Worm (Caenorhabditis elegans) whole organism, L3 larva: Measurements from ENCODE around the gene htas-1.

Experiments used
- ZK546.5 ChIP-seq: sonication (generic microtip); optimal IDR thresholded peaks from 2 replicates; lab custom pipeline; 2017; ENCODE audit warnings: missing biosample characterization, missing genetic modification characterization
- aly-2 ChIP-seq: fragments of 150-350 bp; optimal IDR thresholded peaks from 2 replicates; lab custom pipeline; 2014; ENCODE audit warnings: missing biosample characterization, missing genetic modification characterization
- daf-12 ChIP-seq: fragments of 150-350 bp; optimal IDR thresholded peaks from 2 replicates; lab custom pipeline; 2014; ENCODE audit warnings: missing biosample characterization, missing genetic modification reagents, missing genetic modification characterization
- egl-27 ChIP-seq: sonication (generic microtip); optimal IDR thresholded peaks from 4 replicates; lab custom pipeline; 2017; ENCODE audit warnings: missing biosample characterization, missing genetic modification reagents, missing genetic modification characterization
- elt-1 ChIP-seq: fragments of 150-350 bp; optimal IDR thresholded peaks from 2 replicates; lab custom pipeline; 2014; ENCODE audit warnings: missing biosample characterization, missing genetic modification characterization
- eor-1 ChIP-seq, 2 experiments: fragments of 150-350 bp; optimal IDR thresholded peaks; 2 replicates each; lab custom pipeline; 2014 to 2018; ENCODE audit warnings: missing biosample characterization in 2 of 2, missing genetic modification characterization in 2 of 2
- fkh-10 ChIP-seq: sonication (generic microtip); optimal IDR thresholded peaks from 2 replicates; lab custom pipeline; 2017; ENCODE audit warnings: missing biosample characterization, missing genetic modification reagents, missing genetic modification characterization
- fos-1 ChIP-seq: fragments of 150-350 bp; optimal IDR thresholded peaks from 2 replicates; lab custom pipeline; 2014; ENCODE audit warnings: missing biosample characterization, missing genetic modification characterization
- pqm-1 ChIP-seq: fragments of 150-350 bp; optimal IDR thresholded peaks from 2 replicates; lab custom pipeline; 2017; ENCODE audit warnings: missing biosample characterization, missing genetic modification characterization, inconsistent platforms
- unc-62 ChIP-seq: fragments of 150-350 bp; sonication (generic microtip); optimal IDR thresholded peaks from 4 replicates; lab custom pipeline; 2014; ENCODE audit warnings: missing biosample characterization, missing genetic modification reagents, missing genetic modification characterization

- no peak for TF ChIP-seq ZK546.5
- no peak for TF ChIP-seq elt-1 (tag; lab: Kevin White, UChicago)
- no peak for TF ChIP-seq unc-62 (GFP tag; lab: Kevin White, UChicago)
- TF ChIP-seq aly-2 (tag; lab: Kevin White, UChicago): no peak
- TF ChIP-seq pqm-1: no peak
- TF ChIP-seq egl-27: no peak
- no peak for TF ChIP-seq eor-1 (tag; optimal IDR thresholded peaks at IDR 0.05; lab: Kevin White, UChicago)
- TF ChIP-seq fkh-10 (GFP tag; lab: Kevin White, UChicago): no peak
- TF ChIP-seq fos-1 (tag; lab: Kevin White, UChicago): no peak
- no peak for TF ChIP-seq daf-12 (tag; lab: Kevin White, UChicago)
Measured at ce11 chrIV:9657753-9658152, 25.6 kb downstream of the htas-1 start, which contains the start of gene acc-1.
